Worm (Caenorhabditis elegans) whole organism, L1 larva: ENCODE measurements around the gene C13E3.1.

Experiments
- C16A3.4 ChIP-seq: fragments of 150-350 bp; optimal IDR thresholded peaks from 2 replicates; lab custom pipeline; 2014; ENCODE audit warnings: missing biosample characterization, missing genetic modification characterization
- F16B12.6 ChIP-seq: fragments of 150-350 bp; optimal IDR thresholded peaks from 2 replicates; lab custom pipeline; 2014; ENCODE audit warnings: missing biosample characterization, missing genetic modification characterization
- aly-2 ChIP-seq: fragments of 150-350 bp; optimal IDR thresholded peaks from 2 replicates; lab custom pipeline; 2014; ENCODE audit warnings: missing biosample characterization, missing genetic modification characterization
- blmp-1 ChIP-seq: fragments of 150-350 bp; optimal IDR thresholded peaks from 2 replicates; lab custom pipeline; 2014; ENCODE audit warnings: missing biosample characterization, missing genetic modification characterization
- ceh-82 ChIP-seq, 3 experiments: fragments of 150-350 bp in 1 of 3; sonication (generic microtip) in 2 of 3; optimal IDR thresholded peaks; 2 replicates each; lab custom pipeline; 2014 to 2017; ENCODE audit warnings: missing biosample characterization in 3 of 3, missing genetic modification characterization in 3 of 3
- dpl-1 ChIP-seq, 3 experiments: fragments of 150-350 bp in 2 of 3; sonication (generic microtip) in 1 of 3; optimal IDR thresholded peaks; 2 replicates each; lab custom pipeline; 2014 to 2017; ENCODE audit warnings: missing biosample characterization in 3 of 3, missing genetic modification characterization in 3 of 3, missing genetic modification reagents in 3 of 3
- dsc-1 ChIP-seq: sonication (generic microtip); optimal IDR thresholded peaks from 2 replicates; lab custom pipeline; 2016; ENCODE audit warnings: mild to moderate bottlenecking, missing genetic modification characterization, missing compliant biosample characterization
- efl-1 ChIP-seq, 4 experiments: fragments of 150-350 bp; optimal IDR thresholded peaks in 3 of 4; peaks in 1 of 4; 1 replicate in 1 of 4; 2 replicates in 3 of 4; lab custom pipeline; 2014; ENCODE audit warnings: missing biosample characterization in 2 of 4, missing genetic modification characterization in 2 of 4, missing genetic modification reagents in 2 of 4
- elt-2 ChIP-seq: sonication (generic microtip); optimal IDR thresholded peaks from 2 replicates; lab custom pipeline; 2016; ENCODE audit warnings: missing genetic modification characterization, mild to moderate bottlenecking, inconsistent platforms, missing compliant biosample characterization, missing genetic modification reagents
- elt-3 ChIP-seq, 6 experiments: fragments of 150-350 bp in 1 of 6; sonication (generic microtip); optimal IDR thresholded peaks; 2 replicates each; lab custom pipeline; 2017 to 2018; ENCODE audit warnings: missing biosample characterization in 6 of 6, missing genetic modification characterization in 6 of 6, inconsistent platforms in 1 of 6
- fkh-10 ChIP-seq: sonication (generic microtip); optimal IDR thresholded peaks from 2 replicates; lab custom pipeline; 2017; ENCODE audit warnings: missing biosample characterization, missing genetic modification reagents, missing genetic modification characterization
- fkh-8 ChIP-seq: sonication (generic microtip); optimal IDR thresholded peaks from 2 replicates; lab custom pipeline; 2016; ENCODE audit warnings: mild to moderate bottlenecking, missing genetic modification characterization, missing compliant biosample characterization
- hlh-4 ChIP-seq: sonication (generic microtip); optimal IDR thresholded peaks from 2 replicates; lab custom pipeline; 2016; ENCODE audit warnings: mild to moderate bottlenecking, missing genetic modification characterization, missing compliant biosample characterization
- hpl-2 ChIP-seq: fragments of 150-350 bp; optimal IDR thresholded peaks from 2 replicates; lab custom pipeline; 2014; ENCODE audit warnings: missing biosample characterization, missing genetic modification reagents, missing genetic modification characterization
- irx-1 ChIP-seq: sonication (generic microtip); optimal IDR thresholded peaks from 2 replicates; lab custom pipeline; 2016; ENCODE audit warnings: missing genetic modification characterization, missing compliant biosample characterization
- isw-1 ChIP-seq: fragments of 200-800 bp; sonication (Bioruptor generic); IDR thresholded peaks from 2 replicates; pipeline ENCODE4 v1.3.6; 2022; ENCODE audit warnings: missing genetic modification characterization, missing compliant biosample characterization
- jun-1 ChIP-seq: fragments of 150-350 bp; optimal IDR thresholded peaks from 2 replicates; lab custom pipeline; 2014; ENCODE audit warnings: missing biosample characterization, missing genetic modification reagents, missing genetic modification characterization
- lin-13 ChIP-seq: fragments of 150-350 bp; optimal IDR thresholded peaks from 2 replicates; lab custom pipeline; 2014; ENCODE audit warnings: missing biosample characterization, missing genetic modification reagents, missing genetic modification characterization
- lin-14 ChIP-seq: fragments of 200-800 bp; sonication (Bioruptor generic); optimal IDR thresholded peaks from 2 replicates; lab custom pipeline; 2018; ENCODE audit warnings: mild to moderate bottlenecking, missing genetic modification characterization, moderate library complexity, missing compliant biosample characterization
- lin-35 ChIP-seq, 2 experiments: fragments of 150-350 bp; optimal IDR thresholded peaks; 2 replicates each; lab custom pipeline; 2014; ENCODE audit warnings: missing biosample characterization in 2 of 2, missing genetic modification characterization in 2 of 2, missing genetic modification reagents in 2 of 2
- lin-39 ChIP-seq: fragments of 150-350 bp; optimal IDR thresholded peaks from 2 replicates; lab custom pipeline; 2014; ENCODE audit warnings: missing biosample characterization, missing genetic modification reagents, missing genetic modification characterization
- mab-9 ChIP-seq: fragments of 200-800 bp; sonication (Bioruptor generic); IDR thresholded peaks from 2 replicates; pipeline ENCODE4 v1.3.6; 2022; ENCODE audit warnings: missing genetic modification reagents, missing genetic modification characterization, missing compliant biosample characterization
- mdl-1 ChIP-seq, 2 experiments: fragments of 150-350 bp; optimal IDR thresholded peaks; 2 replicates each; lab custom pipeline; 2014 to 2017; ENCODE audit warnings: missing biosample characterization in 2 of 2, missing genetic modification characterization in 2 of 2, inconsistent platforms in 1 of 2
- nhr-11 ChIP-seq: fragments of 150-350 bp; optimal IDR thresholded peaks from 2 replicates; lab custom pipeline; 2014; ENCODE audit warnings: missing biosample characterization, missing genetic modification characterization
- nhr-12 ChIP-seq: sonication (generic microtip); optimal IDR thresholded peaks from 2 replicates; lab custom pipeline; 2017; ENCODE audit warnings: missing biosample characterization, missing genetic modification characterization
- nhr-237 ChIP-seq: fragments of 150-350 bp; optimal IDR thresholded peaks from 2 replicates; lab custom pipeline; 2014; ENCODE audit warnings: missing biosample characterization, missing genetic modification characterization
- nhr-47 ChIP-seq: sonication (generic microtip); optimal IDR thresholded peaks from 2 replicates; lab custom pipeline; 2016; ENCODE audit warnings: mild to moderate bottlenecking, missing genetic modification characterization, moderate library complexity, missing compliant biosample characterization
- nhr-71 ChIP-seq: sonication (generic microtip); optimal IDR thresholded peaks from 2 replicates; lab custom pipeline; 2016; ENCODE audit warnings: mild to moderate bottlenecking, missing genetic modification characterization, moderate library complexity, missing compliant biosample characterization
- nhr-84 ChIP-seq: sonication (generic microtip); optimal IDR thresholded peaks from 2 replicates; lab custom pipeline; 2017; ENCODE audit warnings: missing biosample characterization, missing genetic modification characterization
- nhr-85 ChIP-seq: sonication (generic microtip); peaks from one replicate; lab custom pipeline; 2016; ENCODE audit warnings: missing genetic modification characterization, inconsistent platforms, missing compliant biosample characterization
- nhr-90 ChIP-seq: sonication (generic microtip); optimal IDR thresholded peaks from 2 replicates; lab custom pipeline; 2016; ENCODE audit warnings: mild to moderate bottlenecking, missing genetic modification characterization, missing compliant biosample characterization; ENCODE audit not compliant: poor library complexity
- pag-3 ChIP-seq: sonication (generic microtip); optimal IDR thresholded peaks from 2 replicates; lab custom pipeline; 2017; ENCODE audit warnings: missing genetic modification characterization, mild to moderate bottlenecking, missing compliant biosample characterization, antibody characterized with exemption, borderline replicate concordance; ENCODE audit not compliant: insufficient read depth
- snpc-4 ChIP-seq: fragments of 150-350 bp; optimal IDR thresholded peaks from 2 replicates; lab custom pipeline; 2014; ENCODE audit warnings: missing biosample characterization, missing genetic modification characterization
- snu-23 ChIP-seq: sonication (generic microtip); optimal IDR thresholded peaks from 2 replicates; lab custom pipeline; 2016; ENCODE audit warnings: missing genetic modification characterization, missing compliant biosample characterization
- sox-4 ChIP-seq: sonication (generic microtip); optimal IDR thresholded peaks from 2 replicates; lab custom pipeline; 2016; ENCODE audit warnings: missing genetic modification characterization, missing compliant biosample characterization
- unc-30 ChIP-seq: sonication (generic microtip); optimal IDR thresholded peaks from 2 replicates; lab custom pipeline; 2017; ENCODE audit warnings: missing biosample characterization, missing genetic modification characterization
- unc-62 ChIP-seq: fragments of 150-350 bp; optimal IDR thresholded peaks from 2 replicates; lab custom pipeline; 2014; ENCODE audit warnings: missing biosample characterization, missing genetic modification reagents, missing genetic modification characterization
- unc-86 ChIP-seq: sonication (generic microtip); optimal IDR thresholded peaks from 2 replicates; lab custom pipeline; 2016; ENCODE audit warnings: missing genetic modification characterization, missing compliant biosample characterization
- zag-1 ChIP-seq: fragments of 150-350 bp; optimal IDR thresholded peaks from 2 replicates; lab custom pipeline; 2014; ENCODE audit warnings: missing biosample characterization, missing genetic modification characterization

C13E3.1 gene

DNA sequence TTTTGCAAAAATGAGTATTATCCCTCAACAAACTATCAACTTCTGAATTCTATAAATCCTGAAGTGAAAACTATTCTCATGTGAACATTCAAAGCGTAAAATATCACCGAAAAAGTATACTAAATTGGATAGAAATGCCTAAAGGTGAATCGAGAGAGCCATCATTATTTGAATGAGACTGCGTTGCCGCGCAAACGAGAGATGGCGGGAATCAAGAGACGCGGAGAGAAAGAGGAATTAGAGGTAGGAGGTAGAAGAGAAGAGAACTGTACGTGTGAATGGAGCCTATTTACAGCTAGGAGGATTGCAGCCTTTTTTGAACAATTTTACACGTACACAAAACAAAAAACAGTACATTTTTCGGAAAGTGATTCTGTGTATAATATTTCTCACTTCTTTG, 33.4 kb upstream of the C13E3.1 start:
- TF ChIP-seq blmp-1 (tag; lab: Kevin White, UChicago): peak; percentile 11
- TF ChIP-seq elt-2: no peak
- no peak for TF ChIP-seq F16B12.6 (tag; lab: Kevin White, UChicago)
- TF ChIP-seq lin-35 (GFP tag; optimal IDR thresholded peaks at IDR 0.05; lab: Kevin White, UChicago): peak in 1 of 2 experiments; percentile 68
- peak; percentile 39 to 56 (median 50) for TF ChIP-seq dpl-1 (GFP tag; optimal IDR thresholded peaks at IDR 0.05; lab: Kevin White, UChicago)
- TF ChIP-seq efl-1 (optimal IDR thresholded peaks at IDR 0.05; lab: Kevin White, UChicago): peak; percentile 32 to 46
- peak; percentile 52 to 92 for TF ChIP-seq efl-1 (GFP tag; optimal IDR thresholded peaks at IDR 0.05 in 1 of 2; lab: Kevin White, UChicago)

DNA sequence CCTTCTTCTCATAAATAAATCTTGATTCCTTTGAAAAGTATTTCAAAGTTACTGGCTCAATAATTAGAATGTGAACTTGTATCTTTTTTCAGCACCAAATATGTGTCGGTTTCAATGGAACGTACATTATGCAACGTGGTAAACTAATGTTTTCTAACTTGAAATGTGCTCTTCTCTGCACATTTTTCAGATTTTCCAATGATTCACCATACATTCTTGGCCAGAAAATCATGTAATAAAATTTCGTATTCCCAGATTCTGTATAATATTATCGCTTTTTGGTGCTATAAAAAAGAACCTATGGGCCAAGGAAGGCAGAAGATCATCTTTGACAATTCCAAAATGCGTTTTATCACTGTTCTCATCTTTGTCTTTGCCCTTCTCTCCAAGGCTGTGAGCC, 31.9 kb upstream of the C13E3.1 start, which contains the start of gene C06E2.9:
C06E2.9 (plus strand) TSS at position 301 of the 400 bp plus-strand sequence.
- TF ChIP-seq pag-3: no peak
- TF ChIP-seq nhr-90 (tag; lab: Kevin White, UChicago): no peak
- TF ChIP-seq snu-23 (GFP tag; lab: Kevin White, UChicago): no peak
- TF ChIP-seq nhr-47: no peak
- TF ChIP-seq F16B12.6 (tag; lab: Kevin White, UChicago): no peak
- no peak for TF ChIP-seq irx-1
- TF ChIP-seq nhr-237: no peak
- TF ChIP-seq snpc-4: no peak
- no peak for TF ChIP-seq aly-2
- TF ChIP-seq jun-1 (tag; lab: Kevin White, UChicago): no peak
- no peak for TF ChIP-seq dsc-1 (tag; lab: Kevin White, UChicago)
- TF ChIP-seq hpl-2 (GFP tag; lab: Kevin White, UChicago): no peak
- no peak for TF ChIP-seq lin-35 (GFP tag; optimal IDR thresholded peaks at IDR 0.05; lab: Kevin White, UChicago)
- no peak for TF ChIP-seq unc-30 (tag; lab: Kevin White, UChicago)
- TF ChIP-seq lin-39 (tag; lab: Kevin White, UChicago): no peak

DNA sequence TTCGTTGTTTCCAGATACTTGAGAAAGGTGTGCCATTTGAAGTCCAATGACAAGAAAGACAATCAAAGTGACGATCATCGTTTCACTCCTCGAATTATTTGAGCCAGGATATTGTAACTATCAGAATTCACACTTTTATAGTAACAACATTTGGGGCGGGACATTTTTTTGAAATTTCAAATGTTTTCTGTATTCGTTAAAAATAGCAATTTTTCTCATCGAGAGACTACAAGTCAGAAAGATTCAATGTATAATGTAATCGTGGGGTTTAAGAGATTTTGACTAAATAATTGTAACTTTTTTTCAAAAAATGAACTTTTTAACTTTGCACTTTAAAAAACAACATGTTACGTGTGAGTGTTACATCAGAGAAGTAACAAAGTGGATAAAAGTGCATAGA, 26.3 kb upstream of the C13E3.1 start, which contains the start of gene ins-9:
ins-9 (minus strand) TSS at position 101 of the 400 bp plus-strand sequence.
- TF ChIP-seq snpc-4 (no peak), fkh-10 (GFP tag; lab: Kevin White, UChicago) (no peak), irx-1 (no peak), mdl-1 (tag; optimal IDR thresholded peaks at IDR 0.05; lab: Kevin White, UChicago) (no peak), F16B12.6 (tag; lab: Kevin White, UChicago) (no peak), isw-1 (GFP tag; lab: Robert Waterston, UW) (no peak), lin-13 (GFP tag; lab: Kevin White, UChicago) (no peak), nhr-12 (tag; lab: Kevin White, UChicago) (no peak), nhr-84 (no peak)

DNA sequence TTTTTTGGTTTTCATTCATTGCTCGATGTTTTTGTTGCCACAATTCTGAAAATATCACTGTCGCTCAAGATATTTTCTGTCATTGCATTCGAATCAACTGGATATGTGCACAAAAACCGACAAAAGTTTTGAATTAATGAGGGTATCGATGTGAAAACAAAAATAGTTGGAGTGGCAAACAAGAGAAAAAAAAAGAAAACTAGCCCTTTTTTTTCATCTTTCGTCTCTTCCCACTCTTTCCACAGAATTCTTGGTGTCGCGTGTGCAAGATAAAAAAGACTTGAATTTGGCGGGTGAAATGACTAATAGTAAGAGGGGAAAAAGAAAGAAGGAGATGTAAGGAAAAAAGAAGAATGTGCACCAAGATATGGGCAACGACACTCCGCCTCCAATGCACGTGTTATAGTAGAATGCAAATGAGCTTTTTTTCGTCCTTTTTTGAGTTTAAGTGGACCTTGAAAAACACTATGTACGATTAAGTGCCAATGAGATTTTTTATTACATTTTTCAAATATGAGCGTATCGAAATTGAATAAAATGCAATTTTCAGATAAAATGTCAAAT, 23.7 kb upstream of the C13E3.1 start, which contains the start of the genes ubc-22 and ubc-21:
ubc-22 (minus strand) TSS at position 51 of the 564 bp plus-strand sequence.
ubc-21 (plus strand) TSS at position 514 of the 564 bp plus-strand sequence.
- TF ChIP-seq lin-14 (GFP tag; lab: Kevin White, UChicago): peak; percentile 77
- TF ChIP-seq zag-1 (tag; lab: Kevin White, UChicago): no peak
- TF ChIP-seq mab-9: no peak
- TF ChIP-seq dpl-1 (GFP tag; optimal IDR thresholded peaks at IDR 0.05; lab: Kevin White, UChicago): peak in 1 of 3 experiments; percentile 47
- TF ChIP-seq nhr-71 (tag; lab: Kevin White, UChicago): peak; percentile 10
- TF ChIP-seq C16A3.4: no peak
- TF ChIP-seq hlh-4 (tag; lab: Kevin White, UChicago): no peak
- TF ChIP-seq dsc-1 (tag; lab: Kevin White, UChicago): no peak
- no peak for TF ChIP-seq isw-1 (GFP tag; lab: Robert Waterston, UW)
- TF ChIP-seq lin-35 (GFP tag; optimal IDR thresholded peaks at IDR 0.05; lab: Kevin White, UChicago): peak in 1 of 2 experiments; percentile 20
- TF ChIP-seq fkh-10 (GFP tag; lab: Kevin White, UChicago): peak; percentile 10
- TF ChIP-seq unc-30 (tag; lab: Kevin White, UChicago): no peak
- no peak for TF ChIP-seq nhr-85 (tag; lab: Kevin White, UChicago)
- no peak for TF ChIP-seq mdl-1 (tag; optimal IDR thresholded peaks at IDR 0.05; lab: Kevin White, UChicago)
- TF ChIP-seq ceh-82 (tag; optimal IDR thresholded peaks at IDR 0.05; lab: Kevin White, UChicago): peak in 1 of 3 experiments; percentile 21
- no peak for TF ChIP-seq nhr-11 (tag; lab: Kevin White, UChicago)
- TF ChIP-seq fkh-8 (tag; lab: Kevin White, UChicago): peak; percentile 67
- no peak for TF ChIP-seq elt-3 (tag; optimal IDR thresholded peaks at IDR 0.05; lab: Kevin White, UChicago)
- peak; percentile 2 for TF ChIP-seq sox-4 (tag; lab: Kevin White, UChicago)
- TF ChIP-seq unc-86 (tag; lab: Kevin White, UChicago): peak; percentile 13
- TF ChIP-seq efl-1 (optimal IDR thresholded peaks at IDR 0.05; lab: Kevin White, UChicago): peak in 1 of 2 experiments; percentile 23
- TF ChIP-seq efl-1 (GFP tag; optimal IDR thresholded peaks at IDR 0.05 in 1 of 2; lab: Kevin White, UChicago): no peak
- no peak for TF ChIP-seq unc-62
- TF ChIP-seq, all 84 proteins: peak for 10
